Fruit fly (Drosophila melanogaster) whole organism, adult: Measurements from ENCODE around the gene ng4.

ENCODE experiments used
- CG11617 ChIP-seq: fragments of 200-800 bp; sonication (Bioruptor generic); optimal IDR thresholded peaks from 2 replicates; lab custom pipeline; 2017; ENCODE audit warnings: mild to moderate bottlenecking, missing biosample characterization, missing genetic modification reagents, missing genetic modification characterization
- CG12768 ChIP-seq: fragments of 200-800 bp; sonication (Bioruptor generic); optimal IDR thresholded peaks from 2 replicates; lab custom pipeline; 2017; ENCODE audit warnings: missing biosample characterization, missing genetic modification characterization, mild to moderate bottlenecking, moderate library complexity, missing genetic modification reagents
- CG14711 ChIP-seq: fragments of 200-800 bp; sonication (Bioruptor generic); optimal IDR thresholded peaks from 2 replicates; lab custom pipeline; 2018; ENCODE audit warnings: missing biosample characterization, mild to moderate bottlenecking, missing genetic modification characterization, moderate library complexity
- CG1620 ChIP-seq: fragments of 200-800 bp; sonication (Bioruptor generic); optimal IDR thresholded peaks from 2 replicates; lab custom pipeline; 2016; ENCODE audit warnings: missing biosample characterization, missing genetic modification characterization
- CG33017 ChIP-seq: fragments of 200-800 bp; sonication (Bioruptor generic); optimal IDR thresholded peaks from 2 replicates; lab custom pipeline; 2018; ENCODE audit warnings: missing biosample characterization, mild to moderate bottlenecking, missing genetic modification characterization, moderate library complexity
- CG5204 ChIP-seq: fragments of 200-800 bp; sonication (Bioruptor generic); optimal IDR thresholded peaks from 2 replicates; lab custom pipeline; 2016; ENCODE audit warnings: missing biosample characterization, missing genetic modification characterization
- CG7045 ChIP-seq: fragments of 200-800 bp; sonication (Bioruptor generic); optimal IDR thresholded peaks from 2 replicates; lab custom pipeline; 2017; ENCODE audit warnings: missing biosample characterization, mild to moderate bottlenecking, missing genetic modification characterization
- CG7101 ChIP-seq: fragments of 200-800 bp; sonication (Bioruptor generic); optimal IDR thresholded peaks from 2 replicates; lab custom pipeline; 2018; ENCODE audit warnings: missing biosample characterization, mild to moderate bottlenecking, missing genetic modification characterization, moderate library complexity
- Clk ChIP-seq: fragments of 200-800 bp; sonication (Bioruptor generic); optimal IDR thresholded peaks from 2 replicates; lab custom pipeline; 2017; ENCODE audit warnings: missing biosample characterization, missing genetic modification characterization
- Crg-1 ChIP-seq: fragments of 200-800 bp; sonication (Bioruptor generic); optimal IDR thresholded peaks from 2 replicates; lab custom pipeline; 2016; ENCODE audit warnings: missing biosample characterization, missing genetic modification characterization
- Hr96 ChIP-seq: fragments of 200-800 bp; sonication (Bioruptor generic); optimal IDR thresholded peaks from 2 replicates; lab custom pipeline; 2016; ENCODE audit warnings: missing biosample characterization, missing genetic modification characterization
- Mnt ChIP-seq: fragments of 200-800 bp; sonication (Bioruptor generic); optimal IDR thresholded peaks from 2 replicates; lab custom pipeline; 2016; ENCODE audit warnings: missing biosample characterization, mild to moderate bottlenecking, missing genetic modification characterization
- bab1 ChIP-seq: fragments of 200-800 bp; sonication (Bioruptor generic); optimal IDR thresholded peaks from 3 replicates; lab custom pipeline; 2019; ENCODE audit warnings: missing biosample characterization, mild to moderate bottlenecking, missing genetic modification characterization, moderate library complexity
- cic ChIP-seq: fragments of 200-800 bp; sonication (Bioruptor generic); optimal IDR thresholded peaks from 2 replicates; lab custom pipeline; 2017; ENCODE audit warnings: missing biosample characterization, mild to moderate bottlenecking, missing genetic modification characterization, moderate library complexity
- cnc ChIP-seq, 2 experiments: fragments of >200 bp; optimal IDR thresholded peaks; 2 replicates each; lab custom pipeline; 2017
- kay ChIP-seq: fragments of 200-800 bp; sonication (Bioruptor generic); peaks from one replicate; lab custom pipeline; 2016; ENCODE audit warnings: missing biosample characterization, missing genetic modification characterization, borderline replicate concordance
- ovo ChIP-seq: fragments of 200-800 bp; sonication (Bioruptor generic); optimal IDR thresholded peaks from 2 replicates; lab custom pipeline; 2016; ENCODE audit warnings: missing biosample characterization, missing genetic modification characterization
- pad ChIP-seq: fragments of 200-800 bp; sonication (Bioruptor generic); optimal IDR thresholded peaks from 3 replicates; lab custom pipeline; 2017; ENCODE audit warnings: missing biosample characterization, missing genetic modification characterization, mild to moderate bottlenecking, moderate library complexity, missing genetic modification reagents
- tj ChIP-seq: fragments of 200-800 bp; sonication (Bioruptor generic); optimal IDR thresholded peaks from 3 replicates; lab custom pipeline; 2017; ENCODE audit warnings: missing biosample characterization, mild to moderate bottlenecking, missing genetic modification characterization, moderate library complexity
- toe ChIP-seq: fragments of 200-800 bp; sonication (Bioruptor generic); optimal IDR thresholded peaks from 2 replicates; lab custom pipeline; 2016; ENCODE audit warnings: missing biosample characterization, missing genetic modification characterization

ng4 gene

DNA sequence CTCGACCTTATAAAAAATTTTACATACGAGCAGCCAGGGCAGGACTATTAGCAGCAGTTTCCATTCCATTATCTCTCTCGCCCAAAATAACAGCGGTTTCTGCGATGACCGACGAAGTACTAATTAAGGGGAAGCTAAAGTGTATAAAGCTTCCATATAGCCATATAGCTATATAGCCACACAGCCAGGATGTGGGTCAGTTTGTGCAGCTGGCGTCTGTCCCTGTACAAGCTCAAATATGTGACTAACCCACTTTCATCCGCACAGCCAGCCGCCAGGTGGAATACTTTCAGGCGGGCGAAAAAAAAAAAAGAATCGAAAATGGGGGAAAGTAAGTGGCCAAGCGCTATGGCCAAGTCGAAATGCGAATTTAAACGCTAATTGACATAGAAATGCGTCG, at the start of gene ng4:
Gene ng4 (minus strand): TSS at position 101 of the 400 bp plus-strand sequence.
- TF ChIP-seq toe (GFP tag; lab: Kevin White, UChicago) (no peak), CG5204 (GFP tag; lab: Kevin White, UChicago) (no peak), bab1 (GFP tag; lab: Kevin White, UChicago) (no peak), CG7045 (GFP tag; lab: Kevin White, UChicago) (no peak), kay (GFP tag; lab: Kevin White, UChicago) (no peak), Clk (GFP tag; lab: Kevin White, UChicago) (no peak), CG7101 (no peak), CG33017 (tag; lab: Kevin White, UChicago) (no peak), Crg-1 (GFP tag; lab: Kevin White, UChicago) (no peak), Mnt (GFP tag; lab: Kevin White, UChicago) (no peak), CG14711 (no peak)

DNA sequence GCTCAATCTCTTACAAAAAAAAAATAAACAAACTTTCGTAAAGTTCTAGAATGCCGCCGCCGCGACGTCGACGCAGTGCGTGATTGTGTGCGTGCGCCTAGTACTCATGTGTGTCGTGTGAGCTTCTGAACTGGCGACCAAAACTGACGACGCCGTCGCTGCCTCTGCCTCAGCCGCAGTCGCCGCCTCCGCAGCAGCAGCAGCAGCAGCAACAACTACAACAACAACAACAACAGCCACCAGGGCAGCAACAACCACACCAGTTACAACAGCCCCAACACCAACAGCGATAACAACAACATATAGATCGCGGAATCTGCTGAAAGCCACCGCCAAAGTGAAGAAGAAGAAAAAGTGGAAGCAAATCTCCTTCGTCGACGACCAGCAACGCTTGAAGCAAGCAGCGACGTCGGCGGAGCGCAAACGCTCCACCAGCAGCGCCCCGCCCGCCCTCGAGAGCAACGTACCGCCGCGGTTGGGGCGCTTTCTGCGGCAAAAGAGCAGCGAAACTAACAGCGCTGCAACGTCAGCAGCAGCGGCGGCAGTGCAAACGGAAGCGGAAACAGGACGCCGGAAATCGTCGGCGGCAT, 47.1 kb upstream of the ng4 start:
- TF ChIP-seq kay (GFP tag; lab: Kevin White, UChicago): no peak
- no peak for TF ChIP-seq CG12768
- no peak for TF ChIP-seq Crg-1 (GFP tag; lab: Kevin White, UChicago)
- no peak for TF ChIP-seq tj (GFP tag; lab: Kevin White, UChicago)
- no peak for TF ChIP-seq CG33017 (tag; lab: Kevin White, UChicago)
- no peak for TF ChIP-seq cic (GFP tag; lab: Kevin White, UChicago)
- TF ChIP-seq cnc (optimal IDR thresholded peaks at IDR 0.05; lab: Kevin White, UChicago): no peak
- TF ChIP-seq ovo (GFP tag; lab: Kevin White, UChicago): no peak
- TF ChIP-seq CG5204 (GFP tag; lab: Kevin White, UChicago): no peak
- TF ChIP-seq bab1 (GFP tag; lab: Kevin White, UChicago): no peak
- no peak for TF ChIP-seq CG1620 (GFP tag; lab: Kevin White, UChicago)
- TF ChIP-seq pad (GFP tag; lab: Kevin White, UChicago): no peak
- no peak for TF ChIP-seq Clk (GFP tag; lab: Kevin White, UChicago)

DNA sequence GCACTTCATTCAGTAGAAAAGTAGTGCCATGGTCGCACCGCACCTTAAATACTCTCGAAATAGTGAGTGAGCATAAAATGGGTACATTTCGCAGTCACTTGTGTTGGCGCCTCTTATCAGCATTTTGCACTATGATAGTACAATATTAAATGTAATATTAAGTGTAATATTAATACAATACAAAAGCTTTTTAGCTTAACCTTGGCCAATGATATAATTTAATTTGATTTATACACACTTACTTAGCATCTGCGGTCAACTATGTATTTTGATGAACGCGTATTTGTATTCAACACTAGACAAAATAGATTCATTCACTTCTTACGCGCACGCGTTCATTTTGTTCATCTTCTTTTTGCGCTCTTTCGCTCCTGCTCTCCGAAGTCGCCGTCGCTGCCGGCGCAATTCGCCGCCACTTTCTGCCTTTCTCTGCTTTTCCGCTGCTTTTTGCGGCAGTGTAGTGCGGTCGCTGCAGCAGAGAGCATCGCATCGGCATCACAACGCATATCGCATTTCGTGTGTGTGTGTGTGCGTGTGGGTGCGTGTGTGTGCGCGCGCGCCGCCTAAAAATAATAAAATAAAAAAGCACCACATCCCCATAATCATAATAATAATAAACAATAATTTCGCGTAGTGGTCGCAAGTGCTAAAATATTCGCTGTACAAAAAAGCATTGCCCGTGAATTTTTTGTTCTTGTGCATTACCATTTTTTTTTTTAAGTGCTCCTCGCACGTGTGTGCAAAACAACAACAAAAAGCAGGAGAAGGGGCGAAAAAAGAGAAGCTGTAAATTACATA, 45.1 kb upstream of the ng4 start:
- TF ChIP-seq tj (GFP tag; lab: Kevin White, UChicago): no peak
- TF ChIP-seq cic (GFP tag; lab: Kevin White, UChicago): peak; percentile 85
- no peak for TF ChIP-seq CG33017 (tag; lab: Kevin White, UChicago)
- peak; percentile 53 for TF ChIP-seq kay (GFP tag; lab: Kevin White, UChicago)
- peak; percentile 52 for TF ChIP-seq Mnt (GFP tag; lab: Kevin White, UChicago)
- TF ChIP-seq ovo (GFP tag; lab: Kevin White, UChicago): peak; percentile 10

DNA sequence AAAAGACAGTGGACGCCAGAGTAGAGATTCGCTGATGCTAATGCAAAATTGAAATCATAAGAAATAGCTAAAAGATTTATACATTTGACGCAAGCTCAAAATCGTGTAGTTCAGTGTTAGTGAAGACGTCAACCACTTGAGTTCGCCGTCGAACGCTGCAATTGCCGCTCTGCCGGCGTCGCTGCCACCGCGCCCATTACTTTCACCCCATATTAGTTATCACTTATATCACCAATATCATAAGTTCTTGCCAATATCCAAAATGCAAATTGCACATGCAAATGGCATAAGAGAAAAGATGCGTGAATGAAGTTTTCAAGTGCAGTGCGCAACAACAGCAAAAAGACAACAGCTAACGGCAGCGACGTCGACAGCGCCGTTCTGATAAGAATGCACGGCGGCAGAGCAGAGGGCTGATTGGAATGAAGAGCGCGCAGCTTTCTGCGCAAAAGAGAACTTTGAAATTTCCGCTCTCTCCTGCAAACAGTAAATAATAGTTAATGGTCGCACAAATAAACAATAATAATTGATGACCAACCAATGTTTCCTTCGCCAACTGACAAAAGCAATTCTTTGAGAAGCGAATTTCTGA, 44.3 kb upstream of the ng4 start:
- TF ChIP-seq kay (GFP tag; lab: Kevin White, UChicago): no peak
- no peak for TF ChIP-seq CG12768
- TF ChIP-seq toe (GFP tag; lab: Kevin White, UChicago): no peak
- no peak for TF ChIP-seq tj (GFP tag; lab: Kevin White, UChicago)
- no peak for TF ChIP-seq CG1620 (GFP tag; lab: Kevin White, UChicago)
- no peak for TF ChIP-seq CG33017 (tag; lab: Kevin White, UChicago)
- TF ChIP-seq CG11617 (GFP tag; lab: Kevin White, UChicago): no peak
- TF ChIP-seq CG5204 (GFP tag; lab: Kevin White, UChicago): no peak
- TF ChIP-seq CG14711: no peak
- no peak for TF ChIP-seq ovo (GFP tag; lab: Kevin White, UChicago)
- no peak for TF ChIP-seq cic (GFP tag; lab: Kevin White, UChicago)

DNA sequence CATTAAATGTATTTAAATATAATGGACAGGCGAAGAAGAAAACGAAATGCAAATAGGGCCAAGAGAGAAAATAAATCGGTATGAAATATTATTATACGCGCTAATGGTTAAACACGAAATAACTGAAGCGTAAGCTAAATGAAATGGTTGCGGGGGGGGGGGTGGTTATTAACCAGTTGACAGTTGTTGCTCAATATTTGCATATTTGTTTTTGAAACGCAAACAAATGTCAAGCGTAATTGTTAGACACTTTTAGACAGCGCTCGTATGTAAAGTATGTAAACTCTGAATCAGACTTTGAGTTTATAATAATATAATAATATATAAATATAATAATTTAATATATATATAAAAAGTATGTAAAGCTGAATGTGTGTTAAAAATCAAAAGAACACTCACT, 37.9 kb upstream of the ng4 start:
- no peak for TF ChIP-seq CG11617 (GFP tag; lab: Kevin White, UChicago)
- TF ChIP-seq CG7101: peak; percentile 36

DNA sequence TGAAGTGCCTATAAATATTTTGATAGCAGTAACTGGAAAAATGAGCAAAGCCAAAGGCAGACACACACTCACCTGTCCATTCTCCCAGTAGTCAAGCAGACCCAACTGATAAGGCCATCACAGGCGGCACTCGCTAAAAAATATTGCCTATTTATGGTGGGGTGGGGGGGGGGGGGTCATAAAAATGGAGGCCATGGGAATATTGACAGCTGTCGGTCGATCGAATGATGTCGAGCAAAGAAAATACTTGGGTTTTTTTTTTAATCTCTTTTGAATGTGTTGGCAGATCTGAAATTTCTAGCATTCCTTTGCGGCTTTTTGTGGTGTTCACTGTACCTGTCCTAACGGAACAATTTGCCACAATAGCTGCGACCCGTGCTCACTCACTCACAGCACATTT, 29.5 kb upstream of the ng4 start:
- TF ChIP-seq Mnt (GFP tag; lab: Kevin White, UChicago): no peak
- TF ChIP-seq Clk (GFP tag; lab: Kevin White, UChicago): no peak
- no peak for TF ChIP-seq ovo (GFP tag; lab: Kevin White, UChicago)
- TF ChIP-seq CG7101: no peak
- TF ChIP-seq Crg-1 (GFP tag; lab: Kevin White, UChicago): no peak
- no peak for TF ChIP-seq tj (GFP tag; lab: Kevin White, UChicago)
- no peak for TF ChIP-seq CG1620 (GFP tag; lab: Kevin White, UChicago)
- TF ChIP-seq CG11617 (GFP tag; lab: Kevin White, UChicago): no peak
- no peak for TF ChIP-seq CG14711
- no peak for TF ChIP-seq CG5204 (GFP tag; lab: Kevin White, UChicago)
- TF ChIP-seq bab1 (GFP tag; lab: Kevin White, UChicago): no peak
- TF ChIP-seq pad (GFP tag; lab: Kevin White, UChicago): no peak
- no peak for TF ChIP-seq CG33017 (tag; lab: Kevin White, UChicago)
- TF ChIP-seq kay (GFP tag; lab: Kevin White, UChicago): no peak
- no peak for TF ChIP-seq Hr96 (GFP tag; lab: Kevin White, UChicago)
- TF ChIP-seq cic (GFP tag; lab: Kevin White, UChicago): no peak
